Fruit fly (Drosophila melanogaster) whole organism, adult: ENCODE measurements around the gene Zip71B.

Experiments used
- CG11617 ChIP-seq: fragments of 200-800 bp; sonication (Bioruptor generic); optimal IDR thresholded peaks from 2 replicates; lab custom pipeline; 2017; ENCODE audit warnings: mild to moderate bottlenecking, missing biosample characterization, missing genetic modification reagents, missing genetic modification characterization
- CG12768 ChIP-seq: fragments of 200-800 bp; sonication (Bioruptor generic); optimal IDR thresholded peaks from 2 replicates; lab custom pipeline; 2017; ENCODE audit warnings: missing biosample characterization, missing genetic modification characterization, mild to moderate bottlenecking, moderate library complexity, missing genetic modification reagents
- CG14711 ChIP-seq: fragments of 200-800 bp; sonication (Bioruptor generic); optimal IDR thresholded peaks from 2 replicates; lab custom pipeline; 2018; ENCODE audit warnings: missing biosample characterization, mild to moderate bottlenecking, missing genetic modification characterization, moderate library complexity
- CG1620 ChIP-seq: fragments of 200-800 bp; sonication (Bioruptor generic); optimal IDR thresholded peaks from 2 replicates; lab custom pipeline; 2016; ENCODE audit warnings: missing biosample characterization, missing genetic modification characterization
- CG33017 ChIP-seq: fragments of 200-800 bp; sonication (Bioruptor generic); optimal IDR thresholded peaks from 2 replicates; lab custom pipeline; 2018; ENCODE audit warnings: missing biosample characterization, mild to moderate bottlenecking, missing genetic modification characterization, moderate library complexity
- CG5204 ChIP-seq: fragments of 200-800 bp; sonication (Bioruptor generic); optimal IDR thresholded peaks from 2 replicates; lab custom pipeline; 2016; ENCODE audit warnings: missing biosample characterization, missing genetic modification characterization
- CG7045 ChIP-seq: fragments of 200-800 bp; sonication (Bioruptor generic); optimal IDR thresholded peaks from 2 replicates; lab custom pipeline; 2017; ENCODE audit warnings: missing biosample characterization, mild to moderate bottlenecking, missing genetic modification characterization
- CG7101 ChIP-seq: fragments of 200-800 bp; sonication (Bioruptor generic); optimal IDR thresholded peaks from 2 replicates; lab custom pipeline; 2018; ENCODE audit warnings: missing biosample characterization, mild to moderate bottlenecking, missing genetic modification characterization, moderate library complexity
- Clk ChIP-seq: fragments of 200-800 bp; sonication (Bioruptor generic); optimal IDR thresholded peaks from 2 replicates; lab custom pipeline; 2017; ENCODE audit warnings: missing biosample characterization, missing genetic modification characterization
- Crg-1 ChIP-seq: fragments of 200-800 bp; sonication (Bioruptor generic); optimal IDR thresholded peaks from 2 replicates; lab custom pipeline; 2016; ENCODE audit warnings: missing biosample characterization, missing genetic modification characterization
- Hr96 ChIP-seq: fragments of 200-800 bp; sonication (Bioruptor generic); optimal IDR thresholded peaks from 2 replicates; lab custom pipeline; 2016; ENCODE audit warnings: missing biosample characterization, missing genetic modification characterization
- Mnt ChIP-seq: fragments of 200-800 bp; sonication (Bioruptor generic); optimal IDR thresholded peaks from 2 replicates; lab custom pipeline; 2016; ENCODE audit warnings: missing biosample characterization, mild to moderate bottlenecking, missing genetic modification characterization
- bab1 ChIP-seq: fragments of 200-800 bp; sonication (Bioruptor generic); optimal IDR thresholded peaks from 3 replicates; lab custom pipeline; 2019; ENCODE audit warnings: missing biosample characterization, mild to moderate bottlenecking, missing genetic modification characterization, moderate library complexity
- cic ChIP-seq: fragments of 200-800 bp; sonication (Bioruptor generic); optimal IDR thresholded peaks from 2 replicates; lab custom pipeline; 2017; ENCODE audit warnings: missing biosample characterization, mild to moderate bottlenecking, missing genetic modification characterization, moderate library complexity
- cnc ChIP-seq, 2 experiments: fragments of >200 bp; optimal IDR thresholded peaks; 2 replicates each; lab custom pipeline; 2017
- kay ChIP-seq: fragments of 200-800 bp; sonication (Bioruptor generic); peaks from one replicate; lab custom pipeline; 2016; ENCODE audit warnings: missing biosample characterization, missing genetic modification characterization, borderline replicate concordance
- ovo ChIP-seq: fragments of 200-800 bp; sonication (Bioruptor generic); optimal IDR thresholded peaks from 2 replicates; lab custom pipeline; 2016; ENCODE audit warnings: missing biosample characterization, missing genetic modification characterization
- pad ChIP-seq: fragments of 200-800 bp; sonication (Bioruptor generic); optimal IDR thresholded peaks from 3 replicates; lab custom pipeline; 2017; ENCODE audit warnings: missing biosample characterization, missing genetic modification characterization, mild to moderate bottlenecking, moderate library complexity, missing genetic modification reagents
- tj ChIP-seq: fragments of 200-800 bp; sonication (Bioruptor generic); optimal IDR thresholded peaks from 3 replicates; lab custom pipeline; 2017; ENCODE audit warnings: missing biosample characterization, mild to moderate bottlenecking, missing genetic modification characterization, moderate library complexity
- toe ChIP-seq: fragments of 200-800 bp; sonication (Bioruptor generic); optimal IDR thresholded peaks from 2 replicates; lab custom pipeline; 2016; ENCODE audit warnings: missing biosample characterization, missing genetic modification characterization

Zip71B gene

dm6 chr3L:14972625-14973250 lies 19.4 kb upstream of the Zip71B start, which contains the start of gene Brd:
Gene Brd, plus strand, starts transcription at chr3L:14972667.
- TF ChIP-seq Hr96 (GFP tag; lab: Kevin White, UChicago) (no peak), Crg-1 (GFP tag; lab: Kevin White, UChicago) (no peak), pad (GFP tag; lab: Kevin White, UChicago) (no peak), tj (no peak), CG14711 (tag; lab: Kevin White, UChicago) (no peak), CG12768 (GFP tag; lab: Kevin White, UChicago) (no peak), CG1620 (GFP tag; lab: Kevin White, UChicago) (no peak), ovo (GFP tag; lab: Kevin White, UChicago) (no peak), CG7045 (no peak), Mnt (no peak), CG11617 (GFP tag; lab: Kevin White, UChicago) (no peak), bab1 (no peak), kay (GFP tag; lab: Kevin White, UChicago) (no peak)

- no peak for TF ChIP-seq ovo (GFP tag; lab: Kevin White, UChicago)
- TF ChIP-seq tj = no peak
- TF ChIP-seq cnc (optimal IDR thresholded peaks at IDR 0.05; lab: Kevin White, UChicago) = no peak
- TF ChIP-seq cic (GFP tag; lab: Kevin White, UChicago) = no peak
- no peak for TF ChIP-seq kay (GFP tag; lab: Kevin White, UChicago)
- TF ChIP-seq CG5204 (GFP tag; lab: Kevin White, UChicago) = no peak
- TF ChIP-seq CG11617 (GFP tag; lab: Kevin White, UChicago) = no peak
- no peak for TF ChIP-seq CG7045
- TF ChIP-seq Crg-1 (GFP tag; lab: Kevin White, UChicago) = no peak
- no peak for TF ChIP-seq bab1
- TF ChIP-seq CG7101 (tag; lab: Kevin White, UChicago) = no peak
- no peak for TF ChIP-seq Mnt
- no peak for TF ChIP-seq toe (GFP tag; lab: Kevin White, UChicago)
- no peak for TF ChIP-seq CG12768 (GFP tag; lab: Kevin White, UChicago)
- TF ChIP-seq CG14711 (tag; lab: Kevin White, UChicago) = no peak
- no peak for TF ChIP-seq pad (GFP tag; lab: Kevin White, UChicago)
- TF ChIP-seq Hr96 (GFP tag; lab: Kevin White, UChicago) = no peak
- TF ChIP-seq CG1620 (GFP tag; lab: Kevin White, UChicago) = no peak
- no peak for TF ChIP-seq Clk (GFP tag; lab: Kevin White, UChicago)
- TF ChIP-seq CG33017 (tag; lab: Kevin White, UChicago) = no peak
Measured at dm6 chr3L:14973251-14973625, 18.9 kb upstream of the Zip71B start.

- TF ChIP-seq CG5204 (GFP tag; lab: Kevin White, UChicago) = no peak
- TF ChIP-seq Mnt = no peak
- no peak for TF ChIP-seq Clk (GFP tag; lab: Kevin White, UChicago)
- no peak for TF ChIP-seq pad (GFP tag; lab: Kevin White, UChicago)
- TF ChIP-seq CG1620 (GFP tag; lab: Kevin White, UChicago) = no peak
- no peak for TF ChIP-seq cic (GFP tag; lab: Kevin White, UChicago)
- no peak for TF ChIP-seq CG33017 (tag; lab: Kevin White, UChicago)
- no peak for TF ChIP-seq CG14711 (tag; lab: Kevin White, UChicago)
Measured at dm6 chr3L:14974513-14974912, 17.6 kb upstream of the Zip71B start, which contains the start of gene Ocho. Gene Ocho, plus strand, starts transcription at chr3L:14974848.

- TF ChIP-seq pad (GFP tag; lab: Kevin White, UChicago) = no peak
- TF ChIP-seq bab1 = no peak
- TF ChIP-seq CG33017 (tag; lab: Kevin White, UChicago) = no peak
- no peak for TF ChIP-seq cnc (optimal IDR thresholded peaks at IDR 0.05; lab: Kevin White, UChicago)
- TF ChIP-seq kay (GFP tag; lab: Kevin White, UChicago) = no peak
- no peak for TF ChIP-seq tj
- TF ChIP-seq Mnt = no peak
- no peak for TF ChIP-seq CG1620 (GFP tag; lab: Kevin White, UChicago)
- TF ChIP-seq CG12768 (GFP tag; lab: Kevin White, UChicago) = no peak
- no peak for TF ChIP-seq toe (GFP tag; lab: Kevin White, UChicago)
- TF ChIP-seq CG5204 (GFP tag; lab: Kevin White, UChicago) = no peak
- no peak for TF ChIP-seq CG11617 (GFP tag; lab: Kevin White, UChicago)
- TF ChIP-seq Clk (GFP tag; lab: Kevin White, UChicago) = no peak
Measured at dm6 chr3L:14974952-14975351, 17.1 kb upstream of the Zip71B start.

dm6 chr3L:14976026-14976425 lies 16.1 kb upstream of the Zip71B start:
- TF ChIP-seq CG12768 (GFP tag; lab: Kevin White, UChicago) = no peak
- no peak for TF ChIP-seq cnc (optimal IDR thresholded peaks at IDR 0.05; lab: Kevin White, UChicago)
- TF ChIP-seq cic (GFP tag; lab: Kevin White, UChicago) = no peak

- no peak for TF ChIP-seq CG1620 (GFP tag; lab: Kevin White, UChicago)
- TF ChIP-seq Hr96 (GFP tag; lab: Kevin White, UChicago) = no peak
- TF ChIP-seq tj = no peak
- TF ChIP-seq CG33017 (tag; lab: Kevin White, UChicago) = no peak
- TF ChIP-seq cnc (optimal IDR thresholded peaks at IDR 0.05; lab: Kevin White, UChicago) = no peak
- no peak for TF ChIP-seq kay (GFP tag; lab: Kevin White, UChicago)
- TF ChIP-seq ovo (GFP tag; lab: Kevin White, UChicago) = no peak
- no peak for TF ChIP-seq pad (GFP tag; lab: Kevin White, UChicago)
- no peak for TF ChIP-seq cic (GFP tag; lab: Kevin White, UChicago)
Measured at dm6 chr3L:14977536-14978495, 14.3 kb upstream of the Zip71B start.
